Fruit fly (Drosophila melanogaster): ENCODE data around the gene CG44869.

dm6 chr2L:15424135-15424534 lies 6.0 kb upstream of the CG44869 start:
- TF ChIP-seq kay (GFP tag; ENCODE audit: borderline replicate concordance) (no peak), CG12768 (GFP tag; optimal IDR thresholded peaks at IDR 0.05) (no peak), cic (GFP tag; optimal IDR thresholded peaks at IDR 0.05) (no peak), bab1 (GFP tag; optimal IDR thresholded peaks at IDR 0.05) (no peak), CG5204 (GFP tag; optimal IDR thresholded peaks at IDR 0.05) (no peak), cnc (optimal IDR thresholded peaks at IDR 0.05) (no peak), CG14711 (tag; optimal IDR thresholded peaks at IDR 0.05) (no peak), Hr96 (GFP tag; optimal IDR thresholded peaks at IDR 0.05) (no peak), CG1620 (GFP tag; optimal IDR thresholded peaks at IDR 0.05) (no peak), CG7045 (GFP tag; optimal IDR thresholded peaks at IDR 0.05) (no peak)

Data from whole organism, adult.